Fruit fly (Drosophila melanogaster) whole organism, wandering third instar larva: ENCODE data around the gene CG5515.

Experiments used
- Abd-B ChIP-seq: fragments of >200 bp; optimal IDR thresholded peaks from 2 replicates; lab custom pipeline; 2017; ENCODE audit warnings: missing biosample characterization, missing genetic modification characterization
- CG32264 ChIP-seq: fragments of 200-800 bp; sonication (Bioruptor generic); optimal IDR thresholded peaks from 2 replicates; lab custom pipeline; 2016; ENCODE audit warnings: missing biosample characterization, missing genetic modification characterization
- CG9705 ChIP-seq: fragments of 200-800 bp; sonication (Bioruptor generic); optimal IDR thresholded peaks from 2 replicates; lab custom pipeline; 2018; ENCODE audit warnings: missing biosample characterization, mild to moderate bottlenecking, missing genetic modification characterization
- Dfd ChIP-seq: fragments of >200 bp; optimal IDR thresholded peaks from 2 replicates; lab custom pipeline; 2017; ENCODE audit warnings: missing biosample characterization, missing genetic modification characterization
- Dif ChIP-seq: fragments of 200-275, 200-300 bp; sonication (Bioruptor generic); optimal IDR thresholded peaks from 2 replicates; lab custom pipeline; 2018; ENCODE audit warnings: missing biosample characterization, missing genetic modification characterization; ENCODE audit not compliant: partially characterized antibody
- GATAd ChIP-seq: sonication (Bioruptor generic); optimal IDR thresholded peaks from 2 replicates; lab custom pipeline; 2016; ENCODE audit warnings: missing biosample characterization, missing genetic modification characterization
- HLH106 ChIP-seq: fragments of 200-800 bp; optimal IDR thresholded peaks from 3 replicates; lab custom pipeline; 2019; ENCODE audit warnings: missing biosample characterization, mild to moderate bottlenecking, missing genetic modification characterization, moderate library complexity
- Hnf4 ChIP-seq: fragments of 200-800 bp; sonication (Bioruptor generic); optimal IDR thresholded peaks from 2 replicates; lab custom pipeline; 2016; ENCODE audit warnings: missing biosample characterization, mild to moderate bottlenecking, missing genetic modification characterization
- Hr78 ChIP-seq: fragments of >200 bp; optimal IDR thresholded peaks from 2 replicates; lab custom pipeline; 2017; ENCODE audit warnings: missing biosample characterization, missing genetic modification characterization
- Hr83 ChIP-seq: fragments of 200-300 bp; sonication (Bioruptor generic); optimal IDR thresholded peaks from 2 replicates; lab custom pipeline; 2016; ENCODE audit warnings: missing biosample characterization, mild to moderate bottlenecking, missing genetic modification characterization, moderate library complexity; ENCODE audit not compliant: poor library complexity, severe bottlenecking
- Jra ChIP-seq: sonication (Bioruptor generic); optimal IDR thresholded peaks from 2 replicates; lab custom pipeline; 2016; ENCODE audit warnings: missing biosample characterization, missing genetic modification characterization
- Mio ChIP-seq: sonication (Bioruptor generic); optimal IDR thresholded peaks from 2 replicates; lab custom pipeline; 2016; ENCODE audit warnings: missing biosample characterization, missing genetic modification characterization
- N ChIP-seq: fragments of >200 bp; optimal IDR thresholded peaks from 2 replicates; lab custom pipeline; 2018; ENCODE audit warnings: missing biosample characterization, missing external identifiers, missing genetic modification characterization
- OdsH ChIP-seq: fragments of 200-800 bp; sonication (Bioruptor generic); optimal IDR thresholded peaks from 2 replicates; lab custom pipeline; 2016; ENCODE audit warnings: missing biosample characterization, mild to moderate bottlenecking, missing genetic modification characterization
- Rel ChIP-seq, 2 experiments: fragments of 200-800 bp; sonication (Bioruptor generic) in 1 of 2; optimal IDR thresholded peaks; 2 replicates in 1 of 2; 3 replicates in 1 of 2; lab custom pipeline; 2016 to 2019; ENCODE audit warnings: mild to moderate bottlenecking in 2 of 2, missing biosample characterization in 2 of 2, missing genetic modification characterization in 2 of 2, moderate library complexity in 1 of 2
- Sp1 ChIP-seq: fragments of 200-800 bp; sonication (Bioruptor generic); optimal IDR thresholded peaks from 3 replicates; lab custom pipeline; 2019; ENCODE audit warnings: missing biosample characterization, mild to moderate bottlenecking, missing genetic modification characterization, moderate library complexity
- Vsx2 ChIP-seq: fragments of 200-300, 225-300 bp; sonication (Bioruptor generic); optimal IDR thresholded peaks from 2 replicates; lab custom pipeline; 2018; ENCODE audit warnings: missing biosample characterization, missing genetic modification characterization; ENCODE audit not compliant: partially characterized antibody
- br ChIP-seq: fragments of 200-800 bp; sonication (Bioruptor generic); optimal IDR thresholded peaks from 2 replicates; lab custom pipeline; 2016; ENCODE audit warnings: missing biosample characterization, missing genetic modification characterization
- brk ChIP-seq: fragments of 200-800 bp; sonication (Bioruptor generic); optimal IDR thresholded peaks from 2 replicates; lab custom pipeline; 2016; ENCODE audit warnings: missing biosample characterization, mild to moderate bottlenecking, missing genetic modification characterization
- dl ChIP-seq, 2 experiments: fragments of 175-275, 200-275 bp in 1 of 2; fragments of 200-275 bp in 1 of 2; sonication (Bioruptor generic); optimal IDR thresholded peaks; lab custom pipeline; 2018; ENCODE audit warnings: mild to moderate bottlenecking in 2 of 2, missing biosample characterization in 2 of 2, missing genetic modification characterization in 2 of 2, moderate library complexity in 2 of 2; ENCODE audit not compliant: partially characterized antibody in 2 of 2, insufficient read depth in 1 of 2
- dmrt93B ChIP-seq: fragments of 200-800 bp; sonication (Bioruptor generic); optimal IDR thresholded peaks from 2 replicates; lab custom pipeline; 2018; ENCODE audit warnings: missing biosample characterization, mild to moderate bottlenecking, missing genetic modification characterization
- dsf ChIP-seq: sonication (Bioruptor generic); optimal IDR thresholded peaks from 2 replicates; lab custom pipeline; 2016; ENCODE audit warnings: missing biosample characterization, missing genetic modification characterization, borderline replicate concordance
- ey ChIP-seq: fragments of 200-800 bp; sonication (Bioruptor generic); optimal IDR thresholded peaks from 2 replicates; lab custom pipeline; 2016; ENCODE audit warnings: missing biosample characterization, missing genetic modification characterization
- foxo ChIP-seq, 2 experiments: fragments of 200-800 bp; sonication (Bioruptor generic); optimal IDR thresholded peaks; 2 replicates in 1 of 2; 3 replicates in 1 of 2; lab custom pipeline; 2016 to 2017; ENCODE audit warnings: missing biosample characterization in 2 of 2, missing genetic modification characterization in 2 of 2
- fru ChIP-seq: fragments of 200-800 bp; sonication (Bioruptor generic); optimal IDR thresholded peaks from 3 replicates; lab custom pipeline; 2016; ENCODE audit warnings: missing biosample characterization, mild to moderate bottlenecking, missing genetic modification characterization
- h ChIP-seq: fragments of 200-800 bp; sonication (Bioruptor generic); optimal IDR thresholded peaks from 3 replicates; lab custom pipeline; 2016; ENCODE audit warnings: missing biosample characterization, mild to moderate bottlenecking, missing genetic modification characterization
- lola ChIP-seq: fragments of >200 bp; optimal IDR thresholded peaks from 2 replicates; lab custom pipeline; 2017; ENCODE audit warnings: missing biosample characterization, missing genetic modification characterization
- pan ChIP-seq: fragments of >200 bp; optimal IDR thresholded peaks from 2 replicates; lab custom pipeline; 2017
- psq ChIP-seq: fragments of 200-800 bp; sonication (Bioruptor generic); optimal IDR thresholded peaks from 3 replicates; lab custom pipeline; 2017; ENCODE audit warnings: missing biosample characterization, mild to moderate bottlenecking, missing genetic modification characterization, moderate library complexity
- rgr ChIP-seq: fragments of 200-800 bp; sonication (Bioruptor generic); optimal IDR thresholded peaks from 3 replicates; lab custom pipeline; 2016; ENCODE audit warnings: missing biosample characterization, mild to moderate bottlenecking, missing genetic modification characterization
- sage ChIP-seq: fragments of 200-800 bp; sonication (Bioruptor generic); optimal IDR thresholded peaks from 2 replicates; lab custom pipeline; 2016; ENCODE audit warnings: missing biosample characterization, mild to moderate bottlenecking, missing genetic modification characterization
- sv ChIP-seq: fragments of 200-800 bp; sonication (Bioruptor generic); optimal IDR thresholded peaks from 3 replicates; lab custom pipeline; 2016; ENCODE audit warnings: missing biosample characterization, missing genetic modification characterization
- tai ChIP-seq: sonication (Bioruptor generic); optimal IDR thresholded peaks from 2 replicates; lab custom pipeline; 2016; ENCODE audit warnings: missing biosample characterization, missing genetic modification characterization
- usp ChIP-seq: fragments of >200 bp; optimal IDR thresholded peaks from 2 replicates; lab custom pipeline; 2017; ENCODE audit warnings: missing biosample characterization, missing genetic modification characterization
- woc ChIP-seq: sonication (Bioruptor generic); optimal IDR thresholded peaks from 2 replicates; lab custom pipeline; 2016; ENCODE audit warnings: missing biosample characterization, mild to moderate bottlenecking, missing genetic modification characterization

Gene CG5515

dm6 chr3R:24233366-24234161, 44.9 kb upstream of the CG5515 start:
- no peak for TF ChIP-seq Rel (GFP tag; optimal IDR thresholded peaks at IDR 0.05; lab: Kevin White, UChicago)
- TF ChIP-seq Rel (tag; optimal IDR thresholded peaks at IDR 0.05; lab: Kevin White, UChicago), result peak; percentile 90
- no peak for TF ChIP-seq Jra (GFP tag; lab: Kevin White, UChicago)
- TF ChIP-seq psq, result peak; percentile 86

dm6 chr3R:24231914-24232313, 43.2 kb upstream of the CG5515 start:
- TF ChIP-seq dl (GFP tag; optimal IDR thresholded peaks at IDR 0.05; lab: Kevin White, UChicago; ENCODE audit: insufficient read depth in 1 of 2, partially characterized antibody in 2 of 2) (no peak), Jra (GFP tag; lab: Kevin White, UChicago) (no peak), dmrt93B (GFP tag; lab: Kevin White, UChicago) (no peak), Hr78 (GFP tag; lab: Kevin White, UChicago) (no peak), brk (GFP tag; lab: Kevin White, UChicago) (no peak), fru (GFP tag; lab: Kevin White, UChicago) (no peak), foxo (GFP tag; optimal IDR thresholded peaks at IDR 0.05; lab: Kevin White, UChicago) (no peak), pan (no peak), dsf (GFP tag; lab: Kevin White, UChicago) (no peak), h (GFP tag; lab: Kevin White, UChicago) (no peak), N (no peak), lola (no peak), OdsH (GFP tag; lab: Kevin White, UChicago) (no peak)

dm6 chr3R:24231206-24231502, 42.5 kb upstream of the CG5515 start:
- peak; percentile 2 for TF ChIP-seq h (GFP tag; lab: Kevin White, UChicago)
- peak; percentile 59 for TF ChIP-seq Hr83 (GFP tag; lab: Kevin White, UChicago)
- TF ChIP-seq Jra (GFP tag; lab: Kevin White, UChicago), result peak; percentile 35
- peak; percentile 14 for TF ChIP-seq Hnf4
- TF ChIP-seq Dif, result peak; percentile 7
- TF ChIP-seq Dfd (GFP tag; lab: Kevin White, UChicago), result peak; percentile 56
- no peak for TF ChIP-seq Rel (GFP tag; optimal IDR thresholded peaks at IDR 0.05; lab: Kevin White, UChicago)
- no peak for TF ChIP-seq Rel (tag; optimal IDR thresholded peaks at IDR 0.05; lab: Kevin White, UChicago)
- peak; percentile 96 for TF ChIP-seq psq
- TF ChIP-seq N, result peak; percentile 59
- TF ChIP-seq tai (GFP tag; lab: Kevin White, UChicago), result no peak
- peak; percentile 39 for TF ChIP-seq rgr
- TF ChIP-seq dmrt93B (GFP tag; lab: Kevin White, UChicago), result no peak
- TF ChIP-seq foxo (GFP tag; optimal IDR thresholded peaks at IDR 0.05; lab: Kevin White, UChicago), result no peak

- TF ChIP-seq Rel (GFP tag; optimal IDR thresholded peaks at IDR 0.05; lab: Kevin White, UChicago) (no peak), Rel (tag; optimal IDR thresholded peaks at IDR 0.05; lab: Kevin White, UChicago) (peak; percentile 40), dsf (GFP tag; lab: Kevin White, UChicago) (peak; percentile 12), foxo (GFP tag; optimal IDR thresholded peaks at IDR 0.05; lab: Kevin White, UChicago) (peak; percentile 47 to 61), Jra (GFP tag; lab: Kevin White, UChicago) (peak; percentile 73), h (GFP tag; lab: Kevin White, UChicago) (peak; percentile 77), HLH106 (tag; lab: Kevin White, UChicago) (peak; percentile 67), br (GFP tag; lab: Kevin White, UChicago) (peak; percentile 77), Hnf4 (peak; percentile 59), tai (GFP tag; lab: Kevin White, UChicago) (no peak), usp (GFP tag; lab: Kevin White, UChicago) (no peak), Mio (GFP tag; lab: Kevin White, UChicago) (peak; percentile 23), sv (peak; percentile 69), ey (GFP tag; lab: Kevin White, UChicago) (peak; percentile 50), Dif (peak; percentile 8), CG32264 (peak; percentile 32), woc (GFP tag; lab: Kevin White, UChicago) (peak; percentile 31), Hr83 (GFP tag; lab: Kevin White, UChicago) (peak; percentile 96), Vsx2 (GFP tag; lab: Kevin White, UChicago) (no peak), N (no peak), lola (no peak), CG9705 (GFP tag; lab: Kevin White, UChicago) (peak; percentile 88), OdsH (GFP tag; lab: Kevin White, UChicago) (peak; percentile 72), Sp1 (GFP tag; lab: Kevin White, UChicago) (peak; percentile 83), rgr (peak; percentile 91), Abd-B (GFP tag; lab: Kevin White, UChicago) (no peak), Dfd (GFP tag; lab: Kevin White, UChicago) (no peak), dmrt93B (GFP tag; lab: Kevin White, UChicago) (peak; percentile 90), psq (no peak), fru (GFP tag; lab: Kevin White, UChicago) (peak; percentile 63), GATAd (no peak), sage (GFP tag; lab: Kevin White, UChicago) (no peak)
- TF ChIP-seq, all 38 proteins: peak for 21
Measured at dm6 chr3R:24230423-24231205, 41.9 kb upstream of the CG5515 start, which contains the start of gene mask. TSS of gene mask (plus strand) at chr3R:24230562.
